Fruit fly (Drosophila melanogaster): ENCODE measurements around the gene CG13813.
A peak's percentile ranks its signal among the peaks of the same experiment; 100 is the strongest.

The CG13813 gene

dm6 chr3L:20241987-20242982 lies 10.8 kb downstream of the CG13813 start (continued):
- TF ChIP-seq CG17186 (GFP tag; optimal IDR thresholded peaks at IDR 0.05), result no peak
- TF ChIP-seq E2f2 (GFP tag; IDR thresholded peaks at IDR 0.05), result peak; percentile 39; the same call in 1 of the 2 replicates
- no peak for TF ChIP-seq lov (optimal IDR thresholded peaks at IDR 0.05)
- TF ChIP-seq lov (GFP tag; IDR thresholded peaks at IDR 0.05), result 0 out of 3 replicates have a peak, but pooled peaks have one; percentile 42
- TF ChIP-seq hkb (optimal IDR thresholded peaks at IDR 0.05), result no peak
- TF ChIP-seq hkb (GFP tag; IDR thresholded peaks at IDR 0.05), result peak; percentile 62
- no peak for TF ChIP-seq btn (GFP tag; optimal IDR thresholded peaks at IDR 0.05)
- no peak for TF ChIP-seq Myb (GFP tag; optimal IDR thresholded peaks at IDR 0.05)
- TF ChIP-seq Drgx (GFP tag; IDR thresholded peaks at IDR 0.05), result no peak; the same call in 1 of the 2 replicates
- peak; percentile 0 for TF ChIP-seq CG2875 (GFP tag; optimal IDR thresholded peaks at IDR 0.05)
- TF ChIP-seq ab (GFP tag; optimal IDR thresholded peaks at IDR 0.05), result no peak
- TF ChIP-seq bsh (GFP tag; optimal IDR thresholded peaks at IDR 0.05), result peak in 1 of 2 experiments; percentile 49
- TF ChIP-seq ato (GFP tag; IDR thresholded peaks at IDR 0.05; ENCODE audit: partially characterized antibody), result no peak
- peak; percentile 62 for TF ChIP-seq CG12155 (GFP tag; optimal IDR thresholded peaks at IDR 0.05)
- no peak for TF ChIP-seq CG18764 (GFP tag; optimal IDR thresholded peaks at IDR 0.05)
- TF ChIP-seq CG2199 (GFP tag; IDR thresholded peaks at IDR 0.05), result no peak
- no peak for TF ChIP-seq CG12769 (tag; optimal IDR thresholded peaks at IDR 0.05)
- TF ChIP-seq kay (GFP tag; optimal IDR thresholded peaks at IDR 0.05), result no peak
- TF ChIP-seq sqz (GFP tag; optimal IDR thresholded peaks at IDR 0.05), result peak; percentile 28
- TF ChIP-seq CG12744 (GFP tag; optimal IDR thresholded peaks at IDR 0.05), result no peak
- no peak for TF ChIP-seq CG12236 (GFP tag; optimal IDR thresholded peaks at IDR 0.05)
- no peak for TF ChIP-seq CG14965 (GFP tag; optimal IDR thresholded peaks at IDR 0.05; ENCODE audit: borderline replicate concordance)
- no peak for TF ChIP-seq slp2 (GFP tag; optimal IDR thresholded peaks at IDR 0.05)
- TF ChIP-seq croc (GFP tag; conservative IDR thresholded peaks at IDR 0.05), result no peak
- no peak for TF ChIP-seq Bteb2 (GFP tag; optimal IDR thresholded peaks at IDR 0.05)
- peak in 1 of 2 experiments; percentile 53 for TF ChIP-seq dpn (GFP tag; optimal IDR thresholded peaks at IDR 0.05)
- no peak for TF ChIP-seq Jarid2 (GFP tag; optimal IDR thresholded peaks at IDR 0.05)
- TF ChIP-seq dan (GFP tag; IDR thresholded peaks at IDR 0.05), result no peak
- TF ChIP-seq CG6254 (GFP tag; optimal IDR thresholded peaks at IDR 0.05), result no peak
- TF ChIP-seq Opbp (GFP tag; IDR thresholded peaks at IDR 0.05; ENCODE audit: partially characterized antibody), result peak; percentile 62; the same call in 1 of the 3 replicates
- no peak for TF ChIP-seq tx (GFP tag; optimal IDR thresholded peaks at IDR 0.05)
- peak; percentile 4 for TF ChIP-seq ems (GFP tag; optimal IDR thresholded peaks at IDR 0.05)
- TF ChIP-seq Abd-B (GFP tag; optimal IDR thresholded peaks at IDR 0.05), result peak; percentile 48
- TF ChIP-seq crp (GFP tag; optimal IDR thresholded peaks at IDR 0.05), result peak in 1 of 2 experiments; percentile 28
- TF ChIP-seq CG2120 (GFP tag; optimal IDR thresholded peaks at IDR 0.05), result peak; percentile 64
- peak; percentile 6 for TF ChIP-seq CG11723 (GFP tag; optimal IDR thresholded peaks at IDR 0.05)
- TF ChIP-seq CG9215 (GFP tag; IDR thresholded peaks at IDR 0.05), result peak; percentile 48; the same call in 1 of the 2 replicates
- no peak for TF ChIP-seq Sin3A (optimal IDR thresholded peaks at IDR 0.05)
- peak; percentile 2 for TF ChIP-seq HHEX (GFP tag; optimal IDR thresholded peaks at IDR 0.05)
- no peak for TF ChIP-seq sd (tag; optimal IDR thresholded peaks at IDR 0.05)
- no peak for TF ChIP-seq tna (GFP tag; IDR thresholded peaks at IDR 0.05; ENCODE audit: partially characterized antibody)
- TF ChIP-seq Scr (GFP tag; IDR thresholded peaks at IDR 0.05; ENCODE audit: partially characterized antibody), result peak; percentile 75
- TF ChIP-seq NfI (GFP tag; optimal IDR thresholded peaks at IDR 0.05), result peak; percentile 71
- no peak for TF ChIP-seq yki (optimal IDR thresholded peaks at IDR 0.05)
- TF ChIP-seq ERR (GFP tag; optimal IDR thresholded peaks at IDR 0.05), result no peak
- TF ChIP-seq CG2202 (tag; optimal IDR thresholded peaks at IDR 0.05), result peak; percentile 23
- peak; percentile 80 for TF ChIP-seq CG17361 (GFP tag; IDR thresholded peaks at IDR 0.05)
- peak; percentile 2 for TF ChIP-seq slou (GFP tag; optimal IDR thresholded peaks at IDR 0.05)
- TF ChIP-seq ranshi (GFP tag; IDR thresholded peaks at IDR 0.05), result peak; percentile 40; the same call in 1 of the 2 replicates
